Fruit fly (Drosophila melanogaster) whole organism, embryonic: ENCODE results near the gene CG15435.

Experiments used
- Ada2b ChIP-seq: fragments of 200-800 bp; sonication (Bioruptor generic); IDR thresholded peaks from 2 replicates; pipeline ENCODE4 v1.3.6; 2022; ENCODE audit warnings: missing biosample characterization, missing genetic modification characterization
- Antp ChIP-seq: fragments of 200-800 bp; sonication (Bioruptor generic); optimal IDR thresholded peaks from 3 replicates; lab custom pipeline; 2016; ENCODE audit warnings: missing biosample characterization, missing genetic modification characterization
- BtbVII ChIP-seq: fragments of 200-800 bp; sonication (Bioruptor generic); optimal IDR thresholded peaks from 3 replicates; lab custom pipeline; 2017; ENCODE audit warnings: missing biosample characterization, mild to moderate bottlenecking, missing genetic modification characterization
- CG10209 ChIP-seq: fragments of 200-800 bp; sonication (Bioruptor generic); optimal IDR thresholded peaks from 3 replicates; lab custom pipeline; 2017; ENCODE audit warnings: missing biosample characterization, mild to moderate bottlenecking, missing genetic modification characterization, missing genetic modification reagents
- CG10979 ChIP-seq: fragments of 200-800 bp; sonication (Bioruptor generic); optimal IDR thresholded peaks from 2 replicates; lab custom pipeline; 2018; ENCODE audit warnings: missing biosample characterization, mild to moderate bottlenecking, missing genetic modification characterization, moderate library complexity
- CG1233 ChIP-seq: fragments of 200-800 bp; sonication (Bioruptor generic); optimal IDR thresholded peaks from 4 replicates; lab custom pipeline; 2018; ENCODE audit warnings: missing biosample characterization, mild to moderate bottlenecking, missing genetic modification characterization
- CG12769 ChIP-seq: fragments of 200-800 bp; sonication (Bioruptor generic); optimal IDR thresholded peaks from 2 replicates; lab custom pipeline; 2019; ENCODE audit warnings: missing biosample characterization, mild to moderate bottlenecking, missing genetic modification characterization, moderate library complexity
- CG13123 ChIP-seq: fragments of 200-800 bp; sonication (Bioruptor generic); optimal IDR thresholded peaks from 2 replicates; lab custom pipeline; 2016; ENCODE audit warnings: missing biosample characterization, missing genetic modification characterization
- CG13775 ChIP-seq: fragments of 200-800 bp; sonication (Bioruptor generic); optimal IDR thresholded peaks from 3 replicates; lab custom pipeline; 2017; ENCODE audit warnings: missing biosample characterization, mild to moderate bottlenecking, missing genetic modification characterization
- CG17612 ChIP-seq: fragments of 200-800 bp; sonication (Bioruptor generic); IDR thresholded peaks from 2 replicates; pipeline ENCODE4 v1.3.6; 2022; ENCODE audit warnings: missing biosample characterization, missing genetic modification characterization
- CG17802 ChIP-seq: fragments of 200-800 bp; sonication (Bioruptor generic); optimal IDR thresholded peaks from 2 replicates; lab custom pipeline; 2018; ENCODE audit warnings: missing biosample characterization, mild to moderate bottlenecking, missing genetic modification characterization, moderate library complexity
- CG3065 ChIP-seq: fragments of 200-800 bp; sonication (Bioruptor generic); optimal IDR thresholded peaks from 2 replicates; lab custom pipeline; 2016; ENCODE audit warnings: missing biosample characterization, missing genetic modification characterization
- CG31224 ChIP-seq: fragments of 200-800 bp; sonication (Bioruptor generic); IDR thresholded peaks from 2 replicates; pipeline ENCODE4 v1.3.6; 2022; ENCODE audit warnings: missing biosample characterization, missing genetic modification characterization
- CG31441 ChIP-seq: fragments of 200-800 bp; sonication (Bioruptor generic); IDR thresholded peaks from 2 replicates; pipeline ENCODE4 v1.3.6; 2022; ENCODE audit warnings: missing biosample characterization, missing genetic modification characterization
- CG4282 ChIP-seq: fragments of 200-800 bp; sonication (Bioruptor generic); optimal IDR thresholded peaks from 2 replicates; lab custom pipeline; 2016; ENCODE audit warnings: missing biosample characterization, missing genetic modification characterization
- CG6272 ChIP-seq: fragments of 200-800 bp; sonication (Bioruptor generic); IDR thresholded peaks from 2 replicates; pipeline ENCODE4 v1.3.6; 2022; ENCODE audit warnings: missing biosample characterization, missing genetic modification characterization
- CG6813 ChIP-seq: fragments of 200-800 bp; sonication (Bioruptor generic); optimal IDR thresholded peaks from 2 replicates; lab custom pipeline; 2017; ENCODE audit warnings: missing biosample characterization, missing genetic modification characterization, mild to moderate bottlenecking, moderate library complexity, missing genetic modification reagents
- CG7745 ChIP-seq: fragments of 200-800 bp; sonication (Bioruptor generic); optimal IDR thresholded peaks from 2 replicates; lab custom pipeline; 2018; ENCODE audit warnings: missing biosample characterization, mild to moderate bottlenecking, missing genetic modification characterization, moderate library complexity
- Doc3 ChIP-seq: fragments of 200-800 bp; sonication (Bioruptor generic); IDR thresholded peaks from 3 replicates; pipeline ENCODE4 v1.3.6; 2022; ENCODE audit warnings: missing biosample characterization, missing genetic modification characterization; ENCODE audit not compliant: partially characterized antibody
- Dref ChIP-seq: fragments of 200-800 bp; sonication (Bioruptor generic); IDR thresholded peaks from 2 replicates; pipeline ENCODE4 v1.3.6; 2022; ENCODE audit warnings: missing biosample characterization, missing genetic modification characterization
- Hr3 ChIP-seq: fragments of 200-800 bp; sonication (Bioruptor generic); optimal IDR thresholded peaks from 3 replicates; lab custom pipeline; 2016; ENCODE audit warnings: missing biosample characterization, missing genetic modification characterization
- Jarid2 ChIP-seq: fragments of 200-800 bp; sonication (Bioruptor generic); optimal IDR thresholded peaks from 3 replicates; lab custom pipeline; 2017; ENCODE audit warnings: mild to moderate bottlenecking, missing biosample characterization, missing genetic modification reagents, missing genetic modification characterization
- Myb ChIP-seq: fragments of 200-800 bp; sonication (Bioruptor generic); optimal IDR thresholded peaks from 2 replicates; lab custom pipeline; 2016; ENCODE audit warnings: missing biosample characterization, missing genetic modification characterization
- Oaz ChIP-seq: fragments of 200-800 bp; sonication (Bioruptor generic); IDR thresholded peaks from 2 replicates; pipeline ENCODE4 v1.3.6; 2022; ENCODE audit warnings: missing biosample characterization, missing genetic modification characterization
- Ssrp ChIP-seq: fragments of 200-800 bp; sonication (Bioruptor generic); optimal IDR thresholded peaks from 2 replicates; lab custom pipeline; 2018; ENCODE audit warnings: missing biosample characterization, mild to moderate bottlenecking, missing genetic modification characterization, moderate library complexity
- TFAM ChIP-seq: fragments of 200-800 bp; sonication (Bioruptor generic); optimal IDR thresholded peaks from 2 replicates; lab custom pipeline; 2017; ENCODE audit warnings: missing biosample characterization, missing genetic modification characterization, inconsistent platforms
- abd-A ChIP-seq: fragments of 200-800 bp; sonication (Bioruptor generic); optimal IDR thresholded peaks from 3 replicates; lab custom pipeline; 2019; ENCODE audit warnings: missing biosample characterization, mild to moderate bottlenecking, missing genetic modification characterization, moderate library complexity
- ap ChIP-seq: fragments of 200-800 bp; sonication (Bioruptor generic); IDR thresholded peaks from 2 replicates; pipeline ENCODE4 v1.3.6; 2022; ENCODE audit warnings: missing biosample characterization, missing genetic modification characterization
- az2 ChIP-seq: fragments of 200-800 bp; sonication (Bioruptor generic); optimal IDR thresholded peaks from 3 replicates; lab custom pipeline; 2016; ENCODE audit warnings: missing biosample characterization, missing genetic modification characterization
- bbx ChIP-seq: fragments of 200-800 bp; sonication (Bioruptor generic); IDR thresholded peaks from 2 replicates; pipeline ENCODE4 v1.3.6; 2022; ENCODE audit warnings: missing biosample characterization, missing genetic modification characterization; ENCODE audit not compliant: partially characterized antibody
- bowl ChIP-seq: fragments of 200-800 bp; sonication (Bioruptor generic); IDR thresholded peaks from 2 replicates; pipeline ENCODE4 v1.3.6; 2022; ENCODE audit warnings: missing biosample characterization, missing genetic modification characterization
- crc ChIP-seq: fragments of 200-800 bp; sonication (Bioruptor generic); optimal IDR thresholded peaks from 2 replicates; lab custom pipeline; 2016; ENCODE audit warnings: missing biosample characterization, missing genetic modification characterization
- cwo ChIP-seq: fragments of 200-800 bp; sonication (Bioruptor generic); optimal IDR thresholded peaks from 3 replicates; lab custom pipeline; 2017; ENCODE audit warnings: missing biosample characterization, missing genetic modification characterization, mild to moderate bottlenecking, moderate library complexity, missing genetic modification reagents
- dm ChIP-seq: fragments of 200-800 bp; sonication (Bioruptor generic); optimal IDR thresholded peaks from 3 replicates; lab custom pipeline; 2016; ENCODE audit warnings: missing biosample characterization, missing genetic modification characterization
- dmrt99B ChIP-seq: fragments of 200-800 bp; sonication (Bioruptor generic); optimal IDR thresholded peaks from 2 replicates; lab custom pipeline; 2018; ENCODE audit warnings: missing biosample characterization, mild to moderate bottlenecking, missing genetic modification characterization, moderate library complexity
- ewg ChIP-seq: fragments of 200-800 bp; sonication (Bioruptor generic); optimal IDR thresholded peaks from 3 replicates; lab custom pipeline; 2017; ENCODE audit warnings: mild to moderate bottlenecking, missing biosample characterization, missing genetic modification reagents, missing genetic modification characterization
- gce ChIP-seq: fragments of 200-800 bp; sonication (Bioruptor generic); IDR thresholded peaks from 3 replicates; pipeline ENCODE4 v1.3.6; 2022; ENCODE audit warnings: missing biosample characterization, missing genetic modification characterization
- gcm2 ChIP-seq: fragments of 200-800 bp; sonication (Bioruptor generic); optimal IDR thresholded peaks from 2 replicates; lab custom pipeline; 2016; ENCODE audit warnings: missing biosample characterization, missing genetic modification characterization
- gfzf ChIP-seq: fragments of 200-800 bp; sonication (Bioruptor generic); optimal IDR thresholded peaks from 2 replicates; lab custom pipeline; 2016; ENCODE audit warnings: missing biosample characterization, mild to moderate bottlenecking, missing genetic modification characterization, moderate library complexity
- grau ChIP-seq: fragments of 200-800 bp; optimal IDR thresholded peaks from 3 replicates; lab custom pipeline; 2019; ENCODE audit warnings: missing biosample characterization, mild to moderate bottlenecking, missing genetic modification characterization, moderate library complexity
- grn ChIP-seq: fragments of 200-800 bp; sonication (Bioruptor generic); optimal IDR thresholded peaks from 3 replicates; lab custom pipeline; 2017; ENCODE audit warnings: missing biosample characterization, missing genetic modification characterization
- lbe ChIP-seq: fragments of 200-800 bp; sonication (Bioruptor generic); optimal IDR thresholded peaks from 2 replicates; lab custom pipeline; 2016; ENCODE audit warnings: missing biosample characterization, mild to moderate bottlenecking, missing genetic modification characterization
- nmo ChIP-seq: fragments of 200-800 bp; sonication (Bioruptor generic); optimal IDR thresholded peaks from 2 replicates; lab custom pipeline; 2018; ENCODE audit warnings: missing biosample characterization, mild to moderate bottlenecking, missing genetic modification characterization, moderate library complexity
- pho ChIP-seq: fragments of 200-800 bp; sonication (Bioruptor generic); optimal IDR thresholded peaks from 2 replicates; lab custom pipeline; 2016; ENCODE audit warnings: missing biosample characterization, missing genetic modification characterization
- pnt ChIP-seq: fragments of 200-800 bp; sonication (Bioruptor generic); optimal IDR thresholded peaks from 3 replicates; lab custom pipeline; 2016; ENCODE audit warnings: missing biosample characterization, missing genetic modification characterization
- sc ChIP-seq, 3 experiments: fragments of >200 bp in 2 of 3; fragments of 200-800 bp in 1 of 3; sonication (Bioruptor generic) in 1 of 3; optimal IDR thresholded peaks; 2 replicates in 2 of 3; 3 replicates in 1 of 3; lab custom pipeline; 2017; ENCODE audit warnings: mild to moderate bottlenecking in 1 of 3, missing biosample characterization in 1 of 3, missing genetic modification characterization in 1 of 3, missing genetic modification reagents in 1 of 3
- sd ChIP-seq: fragments of 200-800 bp; sonication (Bioruptor generic); optimal IDR thresholded peaks from 3 replicates; lab custom pipeline; 2018; ENCODE audit warnings: missing biosample characterization, mild to moderate bottlenecking, missing genetic modification characterization, moderate library complexity
- sim ChIP-seq: fragments of 200-800 bp; sonication (Bioruptor generic); IDR thresholded peaks from 2 replicates; pipeline ENCODE4 v1.3.6; 2022; ENCODE audit warnings: missing biosample characterization, missing genetic modification characterization
- so ChIP-seq: fragments of 200-800 bp; sonication (Bioruptor generic); IDR thresholded peaks from 3 replicates; pipeline ENCODE4 v1.3.6; 2022; ENCODE audit warnings: missing biosample characterization, missing genetic modification characterization
- tap ChIP-seq: fragments of 200-800 bp; optimal IDR thresholded peaks from 3 replicates; lab custom pipeline; 2019; ENCODE audit warnings: missing biosample characterization, mild to moderate bottlenecking, missing genetic modification characterization, moderate library complexity
- toy ChIP-seq: fragments of 200-800 bp; sonication (Bioruptor generic); IDR thresholded peaks from 2 replicates; pipeline ENCODE4 v1.3.6; 2022; ENCODE audit warnings: missing biosample characterization, missing genetic modification characterization

Gene CG15435

dm6 chr2L:4463323-4463722, 3.8 kb downstream of the CG15435 start, which contains the start of the genes CG15443 and Paris (continued):
- TF ChIP-seq CG13123: no peak
- TF ChIP-seq grn: no peak
- TF ChIP-seq abd-A (tag; lab: Kevin White, UChicago): no peak
- TF ChIP-seq CG13775 (GFP tag; lab: Kevin White, UChicago): no peak
- TF ChIP-seq Dref (GFP tag; lab: Robert Waterston, UW): peak; percentile 77
- TF ChIP-seq dmrt99B: no peak
- TF ChIP-seq CG7745: no peak
- no peak for TF ChIP-seq CG4282
- no peak for TF ChIP-seq Hr3 (GFP tag; lab: Kevin White, UChicago)
- TF ChIP-seq CG10209 (GFP tag; lab: Kevin White, UChicago): no peak
- TF ChIP-seq nmo (GFP tag; lab: Kevin White, UChicago): peak; percentile 21
- no peak for TF ChIP-seq sim (GFP tag; lab: Robert Waterston, UW)
- no peak for TF ChIP-seq tap (tag; lab: Kevin White, UChicago)
- no peak for TF ChIP-seq CG31224
- no peak for TF ChIP-seq CG17612 (GFP tag; lab: Robert Waterston, UW)
- TF ChIP-seq grau (tag; lab: Kevin White, UChicago): no peak
- no peak for TF ChIP-seq CG10979 (tag; lab: Kevin White, UChicago)
- no peak; the same call in 1 of the 2 replicates for TF ChIP-seq Ada2b (GFP tag; lab: Robert Waterston, UW)
- no peak for TF ChIP-seq Ssrp (tag; lab: Kevin White, UChicago)
- TF ChIP-seq gce (GFP tag; lab: Robert Waterston, UW): no peak
- no peak for TF ChIP-seq CG6813 (GFP tag; lab: Kevin White, UChicago)
- TF ChIP-seq crc: no peak
- no peak for TF ChIP-seq CG6272 (GFP tag; lab: Robert Waterston, UW)
- no peak for TF ChIP-seq cwo (GFP tag; lab: Kevin White, UChicago)
- TF ChIP-seq gcm2: no peak
- TF ChIP-seq CG3065 (GFP tag; lab: Kevin White, UChicago): no peak
- no peak for TF ChIP-seq ewg (GFP tag; lab: Kevin White, UChicago)
- TF ChIP-seq CG31441 (GFP tag; lab: Robert Waterston, UW): no peak
- TF ChIP-seq gfzf (GFP tag; lab: Kevin White, UChicago): no peak
- peak; percentile 9 for TF ChIP-seq CG1233
- TF ChIP-seq Myb (GFP tag; lab: Kevin White, UChicago): peak; percentile 29
- TF ChIP-seq dm (GFP tag; lab: Kevin White, UChicago): peak; percentile 35
- no peak for TF ChIP-seq so
- TF ChIP-seq Antp (GFP tag; lab: Kevin White, UChicago): no peak
- no peak for TF ChIP-seq Oaz (GFP tag; lab: Robert Waterston, UW)
- peak; percentile 40; the same call in 1 of the 3 replicates for TF ChIP-seq Doc3 (GFP tag; lab: Robert Waterston, UW)
- no peak for TF ChIP-seq CG12769 (tag; lab: Kevin White, UChicago)
- TF ChIP-seq ap: no peak
- no peak for TF ChIP-seq TFAM
- no peak for TF ChIP-seq sc (optimal IDR thresholded peaks at IDR 0.05; lab: Kevin White, UChicago)
- no peak for TF ChIP-seq sc (GFP tag; optimal IDR thresholded peaks at IDR 0.05; lab: Kevin White, UChicago)
- no peak for TF ChIP-seq sd (tag; lab: Kevin White, UChicago)
- TF ChIP-seq pho (GFP tag; lab: Kevin White, UChicago): no peak
- no peak for TF ChIP-seq bowl
- peak; percentile 87 for TF ChIP-seq bbx (GFP tag; lab: Robert Waterston, UW)
- no peak for TF ChIP-seq lbe (GFP tag; lab: Kevin White, UChicago)
- no peak for TF ChIP-seq Jarid2 (GFP tag; lab: Kevin White, UChicago)
- no peak for TF ChIP-seq az2 (GFP tag; lab: Kevin White, UChicago)
- TF ChIP-seq toy (GFP tag; lab: Robert Waterston, UW): no peak
- no peak for TF ChIP-seq CG17802 (tag; lab: Kevin White, UChicago)
- no peak for TF ChIP-seq pnt (GFP tag; lab: Kevin White, UChicago)
- peak; percentile 17 for TF ChIP-seq BtbVII (GFP tag; lab: Kevin White, UChicago)
